Worm (Caenorhabditis elegans) whole organism, late embryonic: ENCODE results near the gene T25G12.13.

Experiments used
- F13H6.1 ChIP-seq: sonication (generic microtip); optimal IDR thresholded peaks from 2 replicates; lab custom pipeline; 2016; ENCODE audit warnings: missing genetic modification characterization, missing compliant biosample characterization
- T23F11.4 ChIP-seq: fragments of 200-800 bp; sonication (Bioruptor generic); optimal IDR thresholded peaks from 2 replicates; lab custom pipeline; 2018; ENCODE audit warnings: mild to moderate bottlenecking, missing genetic modification characterization, missing compliant biosample characterization
- ceh-2 ChIP-seq: sonication (generic microtip); optimal IDR thresholded peaks from 2 replicates; lab custom pipeline; 2016; ENCODE audit warnings: missing genotype, missing genetic modification characterization, missing compliant biosample characterization
- ceh-34 ChIP-seq: sonication (generic microtip); optimal IDR thresholded peaks from 2 replicates; lab custom pipeline; 2016; ENCODE audit warnings: mild to moderate bottlenecking, missing genetic modification characterization, missing compliant biosample characterization
- ceh-45 ChIP-seq: fragments of 200-800 bp; sonication (Bioruptor generic); IDR thresholded peaks from 2 replicates; pipeline ENCODE4 v1.3.6; 2022; ENCODE audit warnings: missing genetic modification reagents, missing genetic modification characterization, missing compliant biosample characterization
- ceh-48 ChIP-seq: sonication (generic microtip); optimal IDR thresholded peaks from 2 replicates; lab custom pipeline; 2016; ENCODE audit warnings: missing genetic modification characterization, inconsistent platforms, missing compliant biosample characterization
- ceh-6 ChIP-seq: fragments of 200-800 bp; sonication (Bioruptor generic); optimal IDR thresholded peaks from 2 replicates; lab custom pipeline; 2018; ENCODE audit warnings: mild to moderate bottlenecking, missing genetic modification characterization, missing compliant biosample characterization
- elt-2 ChIP-seq: sonication (generic microtip); optimal IDR thresholded peaks from 2 replicates; lab custom pipeline; 2016; ENCODE audit warnings: missing genetic modification reagents, missing genetic modification characterization, missing compliant biosample characterization
- elt-4 ChIP-seq: sonication (generic microtip); optimal IDR thresholded peaks from 2 replicates; lab custom pipeline; 2016; ENCODE audit warnings: missing genetic modification characterization, missing compliant biosample characterization
- ets-4 ChIP-seq: sonication (generic microtip); optimal IDR thresholded peaks from 2 replicates; lab custom pipeline; 2016; ENCODE audit warnings: missing genetic modification characterization, missing compliant biosample characterization
- fax-1 ChIP-seq: sonication (generic microtip); optimal IDR thresholded peaks from 2 replicates; lab custom pipeline; 2016; ENCODE audit warnings: missing genotype, missing genetic modification characterization, missing compliant biosample characterization
- lin-11 ChIP-seq: fragments of 200-800 bp; sonication (Bioruptor generic); optimal IDR thresholded peaks from 2 replicates; lab custom pipeline; 2018; ENCODE audit warnings: mild to moderate bottlenecking, missing genetic modification characterization, missing compliant biosample characterization
- nfya-1 ChIP-seq: sonication (generic microtip); optimal IDR thresholded peaks from 2 replicates; lab custom pipeline; 2017; ENCODE audit warnings: missing genetic modification characterization, mild to moderate bottlenecking, missing compliant biosample characterization, antibody characterized with exemption, moderate library complexity
- nhr-232 ChIP-seq: sonication (generic microtip); optimal IDR thresholded peaks from 2 replicates; lab custom pipeline; 2016; ENCODE audit warnings: missing genetic modification characterization, missing compliant biosample characterization
- npax-4 ChIP-seq: sonication (generic microtip); optimal IDR thresholded peaks from 2 replicates; lab custom pipeline; 2016; ENCODE audit warnings: missing genetic modification characterization, missing compliant biosample characterization
- pha-2 ChIP-seq: sonication (generic microtip); optimal IDR thresholded peaks from 2 replicates; lab custom pipeline; 2017; ENCODE audit warnings: mild to moderate bottlenecking, missing genetic modification characterization, missing compliant biosample characterization
- ref-2 ChIP-seq: sonication (generic microtip); optimal IDR thresholded peaks from 2 replicates; lab custom pipeline; 2016; ENCODE audit warnings: missing genetic modification characterization, missing compliant biosample characterization
- tbx-2 ChIP-seq: sonication (generic microtip); optimal IDR thresholded peaks from 2 replicates; lab custom pipeline; 2016; ENCODE audit warnings: missing genetic modification characterization, missing compliant biosample characterization
- tbx-7 ChIP-seq: sonication (generic microtip); optimal IDR thresholded peaks from 2 replicates; lab custom pipeline; 2016; ENCODE audit warnings: missing genotype, missing genetic modification characterization, missing compliant biosample characterization
- ttx-3 ChIP-seq: sonication (generic microtip); optimal IDR thresholded peaks from 2 replicates; lab custom pipeline; 2016; ENCODE audit warnings: missing genetic modification reagents, missing genetic modification characterization, missing compliant biosample characterization
- unc-86 ChIP-seq: sonication (generic microtip); optimal IDR thresholded peaks from 2 replicates; lab custom pipeline; 2016; ENCODE audit warnings: missing genetic modification characterization, missing compliant biosample characterization
- zip-5 ChIP-seq: sonication (generic microtip); optimal IDR thresholded peaks from 2 replicates; lab custom pipeline; 2016; ENCODE audit warnings: missing genetic modification characterization, missing compliant biosample characterization

The T25G12.13 gene

ce11 chrX:17256769-17257168 is 13.6 kb downstream of the T25G12.13 start, which contains the start of gene Y40C7B.4:
Gene Y40C7B.4 (minus strand): TSS chrX:17256787.
- TF ChIP-seq pha-2 (tag; lab: Kevin White, UChicago) (no peak), tbx-7 (no peak), elt-2 (tag; lab: Kevin White, UChicago) (peak; percentile 75), ttx-3 (no peak)

- TF ChIP-seq unc-86 (tag; lab: Kevin White, UChicago) (no peak), pha-2 (tag; lab: Kevin White, UChicago) (no peak), lin-11 (no peak), ceh-2 (tag; lab: Kevin White, UChicago) (no peak), npax-4 (tag; lab: Kevin White, UChicago) (no peak), ceh-48 (tag; lab: Kevin White, UChicago) (no peak), fax-1 (no peak), tbx-2 (tag; lab: Kevin White, UChicago) (no peak), F13H6.1 (tag; lab: Kevin White, UChicago) (no peak), ceh-6 (no peak), ceh-34 (tag; lab: Kevin White, UChicago) (no peak), ets-4 (tag; lab: Kevin White, UChicago) (no peak)
Observed at ce11 chrX:17288378-17288777, 45.2 kb downstream of the T25G12.13 start.

DNA sequence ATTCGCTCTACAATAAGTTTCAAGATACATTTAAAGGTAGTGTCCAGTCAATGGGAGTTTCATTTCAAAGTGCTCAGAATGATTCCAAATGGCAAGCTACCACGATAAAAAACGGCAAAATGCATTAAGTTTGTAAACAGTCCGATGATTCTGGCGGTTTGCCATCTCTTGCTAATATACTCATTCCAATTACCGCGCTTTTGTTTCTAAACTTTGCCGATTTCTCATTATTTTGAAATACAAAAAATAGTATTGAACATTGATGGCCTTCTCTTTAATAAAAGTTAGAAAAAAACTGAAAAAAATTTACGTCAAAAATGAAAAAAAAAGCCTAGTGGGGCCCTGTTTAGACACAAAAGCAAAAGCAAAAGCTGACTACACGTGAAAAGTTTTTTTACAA is 50.9 kb downstream of the T25G12.13 start:
- TF ChIP-seq ceh-45 (GFP tag; lab: Robert Waterston, UW) (no peak), unc-86 (tag; lab: Kevin White, UChicago) (no peak), zip-5 (tag; lab: Kevin White, UChicago) (no peak), elt-4 (tag; lab: Kevin White, UChicago) (no peak), T23F11.4 (GFP tag; lab: Kevin White, UChicago) (no peak), F13H6.1 (tag; lab: Kevin White, UChicago) (no peak), nfya-1 (tag; lab: Kevin White, UChicago) (no peak), ref-2 (tag; lab: Kevin White, UChicago) (no peak), nhr-232 (tag; lab: Kevin White, UChicago) (no peak)
